Worm (Caenorhabditis elegans) whole organism, midembryonic: ENCODE results near the gene C23G10.7.

Source experiments
- T22C8.4 ChIP-seq: fragments of 200-800 bp; sonication (Bioruptor generic); IDR thresholded peaks from 2 replicates; pipeline ENCODE4 v1.3.6; 2022; ENCODE audit warnings: missing genetic modification characterization, missing compliant biosample characterization
- cog-1 ChIP-seq: sonication (generic microtip); optimal IDR thresholded peaks from 2 replicates; lab custom pipeline; 2016; ENCODE audit warnings: missing genetic modification characterization, missing compliant biosample characterization
- flt-1 ChIP-seq: fragments of 200-800 bp; sonication (Bioruptor generic); IDR thresholded peaks from 2 replicates; pipeline ENCODE4 v1.3.6; 2022; ENCODE audit warnings: missing genetic modification characterization, missing compliant biosample characterization
- klf-2 ChIP-seq: fragments of 200-800 bp; sonication (Bioruptor generic); conservative IDR thresholded peaks from 2 replicates; pipeline ENCODE4 v1.3.6; 2022; ENCODE audit warnings: missing genetic modification reagents, missing genetic modification characterization, missing compliant biosample characterization
- med-1 ChIP-seq: sonication (generic microtip); optimal IDR thresholded peaks from 2 replicates; lab custom pipeline; 2017; ENCODE audit warnings: missing genetic modification characterization, mild to moderate bottlenecking, missing compliant biosample characterization, antibody characterized with exemption, missing genetic modification reagents; ENCODE audit not compliant: insufficient read depth
- ref-1 ChIP-seq: fragments of 200-800 bp; sonication (Bioruptor generic); conservative IDR thresholded peaks from 2 replicates; pipeline ENCODE4 v1.3.6; 2022; ENCODE audit warnings: missing genetic modification reagents, missing genetic modification characterization, missing compliant biosample characterization
- tab-1 ChIP-seq: fragments of 200-800 bp; sonication (Bioruptor generic); IDR thresholded peaks from 2 replicates; pipeline ENCODE4 v1.3.6; 2022; ENCODE audit warnings: missing genetic modification characterization, missing compliant biosample characterization
- ztf-23 ChIP-seq: fragments of 200-800 bp; sonication (Bioruptor generic); IDR thresholded peaks from 2 replicates; pipeline ENCODE4 v1.3.6; 2022; ENCODE audit warnings: missing genetic modification reagents, missing genetic modification characterization, missing compliant biosample characterization
- ztf-29 ChIP-seq: fragments of 200-800 bp; sonication (Bioruptor generic); IDR thresholded peaks from 2 replicates; pipeline ENCODE4 v1.3.6; 2022; ENCODE audit warnings: missing genetic modification reagents, missing genetic modification characterization, missing compliant biosample characterization

Gene C23G10.7

DNA sequence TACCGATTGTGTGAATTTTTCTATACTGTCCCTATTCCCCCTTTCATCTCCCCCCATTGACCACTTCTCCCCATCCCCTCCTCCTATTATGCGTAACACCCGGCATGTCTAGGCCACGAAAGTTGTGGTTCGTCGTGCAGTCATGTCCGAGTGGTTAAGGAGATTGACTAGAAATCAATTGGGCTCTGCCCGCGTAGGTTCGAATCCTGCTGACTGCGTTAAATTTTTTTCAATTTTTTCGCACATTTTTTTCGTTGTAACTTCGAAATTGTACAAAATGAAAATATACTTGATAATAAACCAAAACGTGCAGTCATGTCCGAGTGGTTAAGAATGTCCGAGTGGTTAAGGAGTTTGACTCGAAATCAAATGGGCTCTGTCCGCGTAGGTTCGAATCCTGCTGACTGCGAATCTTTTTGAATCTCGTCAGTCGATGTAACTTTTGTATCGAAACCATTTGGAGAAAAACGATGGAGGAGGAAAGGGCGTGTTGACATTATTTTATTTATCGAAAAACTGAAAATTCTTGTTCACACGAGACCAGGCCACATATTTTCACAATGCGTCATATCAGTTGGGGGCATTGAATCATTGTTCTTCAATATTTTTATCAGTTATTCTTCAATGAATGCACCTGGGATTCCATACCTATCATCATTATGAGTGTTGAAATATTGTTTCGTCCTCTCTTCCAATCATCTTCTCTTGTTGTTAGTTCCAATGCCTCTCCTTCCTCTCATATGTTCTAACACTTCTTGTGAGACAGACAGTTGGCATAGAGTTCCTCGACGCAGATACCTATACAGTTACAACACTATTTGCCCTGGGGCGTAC, 39.4 kb downstream of the C23G10.7 start, which contains the start of gene nfm-1:
TSS of gene nfm-1 (plus strand) at position 812 of the 834 bp plus-strand sequence.
- TF ChIP-seq ztf-23 (GFP tag; lab: Robert Waterston, UW): peak; percentile 95
- peak; percentile 90 for TF ChIP-seq T22C8.4 (GFP tag; lab: Robert Waterston, UW)
- TF ChIP-seq tab-1 (GFP tag; lab: Robert Waterston, UW): peak; percentile 93
- peak; percentile 89 for TF ChIP-seq cog-1 (tag; lab: Kevin White, UChicago)
- peak; percentile 88 for TF ChIP-seq klf-2 (GFP tag; lab: Robert Waterston, UW)
- TF ChIP-seq ref-1: peak; percentile 89
- peak; percentile 60 for TF ChIP-seq med-1 (GFP tag; lab: Kevin White, UChicago)
- TF ChIP-seq ztf-29 (GFP tag; lab: Robert Waterston, UW): peak; percentile 95
- peak; percentile 96 for TF ChIP-seq flt-1 (GFP tag; lab: Robert Waterston, UW)

DNA sequence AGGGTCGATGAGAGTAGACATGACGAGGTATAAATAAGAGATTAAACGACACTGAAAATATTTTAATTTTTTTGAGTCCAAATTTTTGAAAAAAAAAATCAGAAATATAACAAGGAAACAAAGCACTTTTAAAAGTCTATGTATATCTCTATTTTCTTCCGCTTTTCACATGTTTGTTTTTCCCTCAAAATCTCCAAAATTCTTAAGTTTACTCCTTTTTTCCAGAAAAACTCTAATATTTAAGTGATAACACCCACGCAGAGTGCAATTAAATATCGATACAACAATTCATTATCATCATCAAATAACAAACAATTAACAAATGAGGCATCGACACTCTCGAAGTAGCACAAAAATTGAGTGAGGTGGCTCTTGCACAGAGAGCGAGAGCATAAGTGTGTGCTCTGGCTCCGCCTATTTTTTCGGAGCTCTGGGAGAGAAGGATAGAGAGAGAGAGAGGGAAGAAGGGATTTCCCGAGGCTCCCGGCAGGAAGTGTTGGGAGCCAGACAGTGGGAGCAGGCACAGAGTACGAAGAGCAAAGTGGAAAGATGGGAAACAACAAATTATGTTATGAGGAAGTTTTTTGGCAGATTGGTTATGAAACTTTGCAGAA, 40.4 kb downstream of the C23G10.7 start, which contains the start of gene anmt-2:
TSS of gene anmt-2 (minus strand) at position 51 of the 614 bp plus-strand sequence.
- TF ChIP-seq T22C8.4 (GFP tag; lab: Robert Waterston, UW) (no peak), ztf-23 (GFP tag; lab: Robert Waterston, UW) (no peak), klf-2 (GFP tag; lab: Robert Waterston, UW) (no peak), med-1 (GFP tag; lab: Kevin White, UChicago) (no peak), tab-1 (GFP tag; lab: Robert Waterston, UW) (no peak)

DNA sequence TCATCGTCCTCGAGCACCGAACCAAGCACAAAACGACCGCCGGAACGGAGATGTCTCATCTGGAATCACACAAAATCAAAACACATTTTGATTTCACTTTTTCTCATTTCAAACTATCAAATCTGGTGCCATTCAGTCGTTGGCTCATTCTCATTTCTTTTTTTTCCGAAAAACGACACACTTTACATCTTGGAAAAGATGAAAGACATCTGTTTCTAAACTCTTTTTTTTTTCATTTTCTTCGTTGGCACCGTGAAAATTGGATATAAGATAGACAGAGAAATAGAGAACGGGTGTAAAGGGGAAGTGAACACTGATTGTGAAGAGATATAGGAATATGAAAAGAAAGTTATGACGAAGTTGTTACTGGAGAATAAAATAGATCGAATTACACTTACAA, 42.4 kb downstream of the C23G10.7 start:
- TF ChIP-seq med-1 (GFP tag; lab: Kevin White, UChicago) (no peak), T22C8.4 (GFP tag; lab: Robert Waterston, UW) (no peak), tab-1 (GFP tag; lab: Robert Waterston, UW) (no peak), ztf-23 (GFP tag; lab: Robert Waterston, UW) (no peak), cog-1 (tag; lab: Kevin White, UChicago) (no peak), ref-1 (no peak), flt-1 (GFP tag; lab: Robert Waterston, UW) (no peak), ztf-29 (GFP tag; lab: Robert Waterston, UW) (no peak), klf-2 (GFP tag; lab: Robert Waterston, UW) (no peak)

DNA sequence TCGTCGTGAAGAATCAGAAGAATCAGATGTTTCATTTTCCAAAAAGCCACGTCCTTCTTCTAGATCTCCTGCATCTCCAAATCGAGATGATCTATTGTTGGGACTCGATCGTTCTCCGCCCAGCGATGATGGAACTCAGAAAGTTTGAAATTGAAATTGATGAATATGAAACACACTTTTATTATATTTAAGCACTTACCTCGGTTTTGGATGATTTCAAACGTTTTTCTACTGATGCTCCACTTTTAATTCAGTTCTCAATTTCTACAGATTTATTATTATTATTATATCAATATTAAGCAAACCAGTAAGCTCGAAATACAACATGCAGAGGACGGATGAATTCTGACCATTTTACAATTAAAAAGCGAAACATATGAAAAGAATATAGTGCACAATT, 43.6 kb downstream of the C23G10.7 start:
- TF ChIP-seq klf-2 (GFP tag; lab: Robert Waterston, UW) (no peak), tab-1 (GFP tag; lab: Robert Waterston, UW) (no peak), flt-1 (GFP tag; lab: Robert Waterston, UW) (no peak), ztf-23 (GFP tag; lab: Robert Waterston, UW) (no peak), T22C8.4 (GFP tag; lab: Robert Waterston, UW) (no peak), cog-1 (tag; lab: Kevin White, UChicago) (no peak), med-1 (GFP tag; lab: Kevin White, UChicago) (no peak), ref-1 (no peak), ztf-29 (GFP tag; lab: Robert Waterston, UW) (no peak)

DNA sequence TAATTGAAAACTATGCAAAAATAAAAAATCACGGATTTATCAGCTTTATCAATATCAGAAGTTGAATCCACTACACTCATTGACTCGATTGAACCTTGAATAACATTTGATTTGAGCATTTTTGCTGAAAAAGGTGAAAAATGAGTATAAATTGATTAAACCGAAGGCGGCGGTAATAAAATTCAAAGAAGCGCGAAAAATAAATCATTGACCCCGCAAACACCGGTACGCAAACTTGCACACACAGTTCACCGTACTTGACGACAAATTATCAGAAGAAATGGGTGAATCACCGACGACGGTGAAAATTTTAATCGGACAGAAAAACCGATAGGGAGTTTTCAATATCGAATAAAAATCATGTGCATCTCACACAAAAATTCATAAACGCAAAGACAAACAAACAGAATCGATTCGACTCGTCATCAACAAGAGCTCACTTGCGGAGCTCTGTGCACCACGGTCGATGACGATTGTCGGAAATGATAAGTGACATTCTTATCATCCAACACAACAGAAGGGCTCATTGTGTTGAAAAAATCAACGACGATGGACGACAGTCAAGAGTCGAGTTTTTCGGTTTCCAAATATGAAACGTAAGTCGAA, 48.6 kb downstream of the C23G10.7 start, which contains the start of the genes wht-7 and Y42G9A.1:
TSS of gene wht-7 (minus strand) at position 131 of the 606 bp plus-strand sequence.
TSS of gene Y42G9A.1 (plus strand) at position 495 of the 606 bp plus-strand sequence.
- TF ChIP-seq ztf-23 (GFP tag; lab: Robert Waterston, UW) (no peak), ref-1 (no peak), T22C8.4 (GFP tag; lab: Robert Waterston, UW) (no peak), klf-2 (GFP tag; lab: Robert Waterston, UW) (no peak), ztf-29 (GFP tag; lab: Robert Waterston, UW) (no peak), med-1 (GFP tag; lab: Kevin White, UChicago) (no peak), tab-1 (GFP tag; lab: Robert Waterston, UW) (no peak)

DNA sequence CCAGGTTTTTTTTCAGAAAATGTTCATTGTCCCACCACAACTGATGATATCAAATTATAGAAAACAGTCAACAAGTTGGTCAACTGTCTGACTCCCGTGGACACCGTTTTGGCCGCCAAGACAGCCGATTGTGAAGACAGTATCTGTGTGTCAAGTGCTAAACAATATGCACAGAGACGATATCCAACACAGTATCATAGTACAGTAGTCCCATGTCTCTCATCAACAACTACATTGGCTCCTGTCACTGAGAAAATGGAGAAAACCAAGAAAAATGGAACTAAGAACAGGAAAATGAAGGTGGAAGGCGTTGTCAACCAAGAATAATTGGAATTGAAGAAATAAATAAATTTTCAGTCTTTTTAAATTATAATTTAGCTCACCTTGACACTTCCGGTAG, 49.5 kb downstream of the C23G10.7 start:
- TF ChIP-seq med-1 (GFP tag; lab: Kevin White, UChicago): no peak
- TF ChIP-seq flt-1 (GFP tag; lab: Robert Waterston, UW): no peak
- no peak for TF ChIP-seq klf-2 (GFP tag; lab: Robert Waterston, UW)
- TF ChIP-seq cog-1 (tag; lab: Kevin White, UChicago): no peak
- no peak for TF ChIP-seq ref-1
- TF ChIP-seq T22C8.4 (GFP tag; lab: Robert Waterston, UW): no peak
- TF ChIP-seq ztf-23 (GFP tag; lab: Robert Waterston, UW): no peak
- no peak for TF ChIP-seq ztf-29 (GFP tag; lab: Robert Waterston, UW)
- TF ChIP-seq tab-1 (GFP tag; lab: Robert Waterston, UW): no peak

DNA sequence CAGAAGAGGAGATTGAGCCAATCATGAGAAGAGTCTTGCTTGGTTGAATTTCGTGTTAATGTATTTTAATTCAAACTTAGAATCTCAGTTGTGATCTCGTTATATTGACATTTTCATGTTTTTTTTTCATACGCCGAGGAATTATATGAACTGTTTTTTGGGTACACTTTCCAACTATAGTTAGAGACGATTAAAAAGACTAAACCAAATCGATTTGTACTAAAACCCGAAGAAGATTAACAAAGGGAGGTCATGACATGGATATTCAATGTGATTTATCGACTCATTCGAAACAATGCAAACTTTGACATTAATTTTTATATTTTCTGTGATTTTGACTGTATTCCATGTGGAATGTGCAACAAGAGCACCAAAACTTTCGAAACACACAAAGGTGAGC, 50.3 kb downstream of the C23G10.7 start, which contains the start of gene Y42G9A.2:
TSS of gene Y42G9A.2 (plus strand) at position 284 of the 400 bp plus-strand sequence.
- TF ChIP-seq cog-1 (tag; lab: Kevin White, UChicago) (no peak), tab-1 (GFP tag; lab: Robert Waterston, UW) (no peak), klf-2 (GFP tag; lab: Robert Waterston, UW) (no peak), med-1 (GFP tag; lab: Kevin White, UChicago) (no peak), ztf-29 (GFP tag; lab: Robert Waterston, UW) (no peak), T22C8.4 (GFP tag; lab: Robert Waterston, UW) (no peak), ztf-23 (GFP tag; lab: Robert Waterston, UW) (no peak), flt-1 (GFP tag; lab: Robert Waterston, UW) (no peak)

DNA sequence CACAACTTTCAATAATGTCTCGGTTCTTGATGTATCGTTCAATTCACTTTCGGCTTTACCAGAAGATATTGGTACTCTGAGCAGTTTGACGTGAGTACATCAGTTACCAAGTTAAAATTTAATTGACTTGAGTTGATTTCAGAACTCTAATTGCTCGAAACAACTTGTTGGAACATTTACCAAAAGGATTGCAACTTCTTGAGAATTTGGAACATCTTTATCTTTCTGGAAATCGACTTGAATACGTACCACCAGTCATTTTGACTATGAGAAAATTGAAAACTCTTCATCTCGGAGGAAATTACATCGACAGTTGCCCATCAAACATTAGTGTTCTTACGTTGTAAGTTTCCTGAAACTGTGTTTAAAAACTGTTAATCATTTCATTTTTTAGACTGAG, 51.4 kb downstream of the C23G10.7 start:
- TF ChIP-seq ztf-23 (GFP tag; lab: Robert Waterston, UW): no peak
- no peak for TF ChIP-seq ref-1
- TF ChIP-seq tab-1 (GFP tag; lab: Robert Waterston, UW): no peak
- no peak for TF ChIP-seq cog-1 (tag; lab: Kevin White, UChicago)
- no peak for TF ChIP-seq klf-2 (GFP tag; lab: Robert Waterston, UW)
- no peak for TF ChIP-seq flt-1 (GFP tag; lab: Robert Waterston, UW)
- no peak for TF ChIP-seq med-1 (GFP tag; lab: Kevin White, UChicago)
- no peak for TF ChIP-seq T22C8.4 (GFP tag; lab: Robert Waterston, UW)
- no peak for TF ChIP-seq ztf-29 (GFP tag; lab: Robert Waterston, UW)
